Fruit fly (Drosophila melanogaster) whole organism, prepupa: ENCODE results near the gene Pss.

Source experiments
- Blimp-1 ChIP-seq: fragments of 200-800 bp; sonication (Bioruptor generic); optimal IDR thresholded peaks from 3 replicates; lab custom pipeline; 2017; ENCODE audit warnings: missing biosample characterization, missing genetic modification characterization, mild to moderate bottlenecking, moderate library complexity, missing genetic modification reagents
- CG10631 ChIP-seq: fragments of 200-800 bp; sonication (Bioruptor generic); optimal IDR thresholded peaks from 2 replicates; lab custom pipeline; 2016; ENCODE audit warnings: missing biosample characterization, missing genetic modification characterization
- CG11294 ChIP-seq: fragments of 200-800 bp; sonication (Bioruptor generic); IDR thresholded peaks from 2 replicates; pipeline ENCODE4 v1.3.6; 2022; ENCODE audit warnings: missing biosample characterization, missing genetic modification characterization
- CG11762 ChIP-seq: fragments of 200-800 bp; sonication (Bioruptor generic); optimal IDR thresholded peaks from 3 replicates; lab custom pipeline; 2016; ENCODE audit warnings: missing biosample characterization, missing genetic modification characterization; ENCODE audit not compliant: insufficient read depth
- CG11902 ChIP-seq: fragments of 200-800 bp; sonication (Bioruptor generic); optimal IDR thresholded peaks from 3 replicates; lab custom pipeline; 2016; ENCODE audit warnings: missing biosample characterization, missing genetic modification characterization
- CG1621 ChIP-seq: fragments of 200-800 bp; sonication (Bioruptor generic); optimal IDR thresholded peaks from 3 replicates; lab custom pipeline; 2018; ENCODE audit warnings: missing biosample characterization, mild to moderate bottlenecking, missing genetic modification characterization
- CG16779 ChIP-seq: fragments of 200-800 bp; sonication (Bioruptor generic); optimal IDR thresholded peaks from 3 replicates; lab custom pipeline; 2017; ENCODE audit warnings: missing biosample characterization, mild to moderate bottlenecking, missing genetic modification characterization
- CG31627 ChIP-seq: fragments of 200-800 bp; sonication (Bioruptor generic); optimal IDR thresholded peaks from 3 replicates; lab custom pipeline; 2016; ENCODE audit warnings: missing biosample characterization, missing genetic modification characterization
- CG34406 ChIP-seq: fragments of 200-800 bp; sonication (Bioruptor generic); optimal IDR thresholded peaks from 3 replicates; lab custom pipeline; 2016; ENCODE audit warnings: missing biosample characterization, missing genetic modification characterization
- CG3919 ChIP-seq: fragments of 200-800 bp; sonication (Bioruptor generic); optimal IDR thresholded peaks from 3 replicates; lab custom pipeline; 2016; ENCODE audit warnings: missing biosample characterization, missing genetic modification characterization
- CG4318 ChIP-seq: fragments of 200-800 bp; sonication (Bioruptor generic); optimal IDR thresholded peaks from 3 replicates; lab custom pipeline; 2017; ENCODE audit warnings: missing biosample characterization, mild to moderate bottlenecking, missing genetic modification characterization
- CG6276 ChIP-seq: fragments of 200-800 bp; sonication (Bioruptor generic); optimal IDR thresholded peaks from 2 replicates; lab custom pipeline; 2017; ENCODE audit warnings: missing biosample characterization, mild to moderate bottlenecking, missing genetic modification characterization
- CG6808 ChIP-seq: fragments of 200-800 bp; sonication (Bioruptor generic); optimal IDR thresholded peaks from 3 replicates; lab custom pipeline; 2017; ENCODE audit warnings: missing biosample characterization, missing genetic modification characterization, mild to moderate bottlenecking, moderate library complexity, missing genetic modification reagents
- CG6854 ChIP-seq: fragments of 200-800 bp; sonication (Bioruptor generic); optimal IDR thresholded peaks from 2 replicates; lab custom pipeline; 2017; ENCODE audit warnings: missing biosample characterization, mild to moderate bottlenecking, missing genetic modification characterization
- CG7368 ChIP-seq: fragments of 200-800 bp; sonication (Bioruptor generic); optimal IDR thresholded peaks from 3 replicates; lab custom pipeline; 2016; ENCODE audit warnings: missing biosample characterization, missing genetic modification characterization
- CG8319 ChIP-seq: fragments of 200-800 bp; sonication (Bioruptor generic); optimal IDR thresholded peaks from 3 replicates; lab custom pipeline; 2016; ENCODE audit warnings: missing biosample characterization, missing genetic modification characterization
- CG8632 ChIP-seq: fragments of 200-800 bp; sonication (Bioruptor generic); optimal IDR thresholded peaks from 3 replicates; lab custom pipeline; 2016; ENCODE audit warnings: missing biosample characterization, missing genetic modification characterization
- CG9139 ChIP-seq: fragments of 200-800 bp; sonication (Bioruptor generic); optimal IDR thresholded peaks from 3 replicates; lab custom pipeline; 2017; ENCODE audit warnings: missing biosample characterization, mild to moderate bottlenecking, missing genetic modification characterization
- Eip75B ChIP-seq: fragments of 200-800 bp; sonication (Bioruptor generic); optimal IDR thresholded peaks from 3 replicates; lab custom pipeline; 2016; ENCODE audit warnings: missing biosample characterization, missing genetic modification characterization
- Eip78C ChIP-seq: fragments of 200-800 bp; sonication (Bioruptor generic); peaks from one replicate; lab custom pipeline; 2016; ENCODE audit warnings: missing biosample characterization, missing genetic modification characterization
- Eip93F ChIP-seq: fragments of 200-800 bp; sonication (Bioruptor generic); optimal IDR thresholded peaks from 2 replicates; lab custom pipeline; 2016; ENCODE audit warnings: missing biosample characterization, mild to moderate bottlenecking, missing genetic modification characterization
- Ets21C ChIP-seq: fragments of 200-800 bp; sonication (Bioruptor generic); optimal IDR thresholded peaks from 3 replicates; lab custom pipeline; 2016; ENCODE audit warnings: missing biosample characterization, missing genetic modification characterization
- Ets96B ChIP-seq: fragments of 200-800 bp; optimal IDR thresholded peaks from 2 replicates; lab custom pipeline; 2019; ENCODE audit warnings: missing biosample characterization, mild to moderate bottlenecking, missing genetic modification characterization, moderate library complexity
- Gug ChIP-seq: fragments of 200-800 bp; sonication (Bioruptor generic); IDR thresholded peaks from 2 replicates; pipeline ENCODE4 v1.3.6; 2022; ENCODE audit warnings: missing biosample characterization, missing genetic modification characterization
- Hr38 ChIP-seq: sonication (Bioruptor generic); optimal IDR thresholded peaks from 2 replicates; lab custom pipeline; 2016; ENCODE audit warnings: missing biosample characterization, missing genetic modification characterization
- Hr39 ChIP-seq: fragments of 200-800 bp; sonication (Bioruptor generic); optimal IDR thresholded peaks from 2 replicates; lab custom pipeline; 2016; ENCODE audit warnings: missing biosample characterization, missing genetic modification characterization
- Hr4 ChIP-seq: fragments of 200-800 bp; sonication (Bioruptor generic); optimal IDR thresholded peaks from 3 replicates; lab custom pipeline; 2016; ENCODE audit warnings: missing biosample characterization, missing genetic modification characterization
- Lpt ChIP-seq: fragments of 200-800 bp; sonication (Bioruptor generic); optimal IDR thresholded peaks from 3 replicates; lab custom pipeline; 2016; ENCODE audit warnings: missing biosample characterization, missing genetic modification characterization
- OdsH ChIP-seq: fragments of 200-800 bp; sonication (Bioruptor generic); optimal IDR thresholded peaks from 3 replicates; lab custom pipeline; 2016; ENCODE audit warnings: missing biosample characterization, missing genetic modification characterization
- Smox ChIP-seq: fragments of 200-800 bp; sonication (Bioruptor generic); optimal IDR thresholded peaks from 3 replicates; lab custom pipeline; 2016; ENCODE audit warnings: missing biosample characterization, missing genetic modification characterization
- Sox102F ChIP-seq: fragments of 200-800 bp; sonication (Bioruptor generic); optimal IDR thresholded peaks from 2 replicates; lab custom pipeline; 2016; ENCODE audit warnings: missing biosample characterization, mild to moderate bottlenecking, missing genetic modification characterization
- Sox14 ChIP-seq: fragments of 200-800 bp; sonication (Bioruptor generic); optimal IDR thresholded peaks from 3 replicates; lab custom pipeline; 2016; ENCODE audit warnings: missing biosample characterization, missing genetic modification characterization
- achi ChIP-seq: fragments of 200-800 bp; sonication (Bioruptor generic); optimal IDR thresholded peaks from 3 replicates; lab custom pipeline; 2016; ENCODE audit warnings: missing biosample characterization, missing genetic modification characterization
- acj6 ChIP-seq: fragments of 200-800 bp; sonication (Bioruptor generic); optimal IDR thresholded peaks from 3 replicates; lab custom pipeline; 2016; ENCODE audit warnings: missing biosample characterization, missing genetic modification characterization
- cyc ChIP-seq: fragments of 200-800 bp; sonication (Bioruptor generic); optimal IDR thresholded peaks from 3 replicates; lab custom pipeline; 2016; ENCODE audit warnings: missing biosample characterization, missing genetic modification characterization
- dac ChIP-seq: fragments of 200-800 bp; sonication (Bioruptor generic); optimal IDR thresholded peaks from 2 replicates; lab custom pipeline; 2017; ENCODE audit warnings: missing biosample characterization, mild to moderate bottlenecking, missing genetic modification characterization
- dsx ChIP-seq: fragments of 200-800 bp; optimal IDR thresholded peaks from 3 replicates; lab custom pipeline; 2019; ENCODE audit warnings: missing biosample characterization, mild to moderate bottlenecking, missing genetic modification characterization, moderate library complexity; ENCODE audit not compliant: poor library complexity, severe bottlenecking
- eg ChIP-seq: fragments of 200-800 bp; sonication (Bioruptor generic); IDR thresholded peaks from 3 replicates; pipeline ENCODE4 v1.3.6; 2022; ENCODE audit warnings: missing biosample characterization, missing genetic modification characterization
- esn ChIP-seq: fragments of 200-800 bp; sonication (Bioruptor generic); optimal IDR thresholded peaks from 2 replicates; lab custom pipeline; 2016; ENCODE audit warnings: missing biosample characterization, mild to moderate bottlenecking, missing genetic modification characterization, moderate library complexity
- fd59A ChIP-seq: fragments of 200-800 bp; sonication (Bioruptor generic); optimal IDR thresholded peaks from 2 replicates; lab custom pipeline; 2017; ENCODE audit warnings: missing biosample characterization, mild to moderate bottlenecking, missing genetic modification characterization, missing genetic modification reagents
- fd85E ChIP-seq: fragments of 200-800 bp; sonication (Bioruptor generic); optimal IDR thresholded peaks from 3 replicates; lab custom pipeline; 2016; ENCODE audit warnings: missing biosample characterization, missing genetic modification characterization
- net ChIP-seq: fragments of 200-800 bp; sonication (Bioruptor generic); optimal IDR thresholded peaks from 3 replicates; lab custom pipeline; 2016; ENCODE audit warnings: missing biosample characterization, missing genetic modification characterization
- pdm3 ChIP-seq: fragments of 200-800 bp; sonication (Bioruptor generic); optimal IDR thresholded peaks from 3 replicates; lab custom pipeline; 2016; ENCODE audit warnings: missing biosample characterization, missing genetic modification characterization
- salr ChIP-seq, 2 experiments: fragments of 200-800 bp; sonication (Bioruptor generic); optimal IDR thresholded peaks; 3 replicates each; lab custom pipeline; 2016 to 2018; ENCODE audit warnings: missing biosample characterization in 2 of 2, missing genetic modification characterization in 2 of 2, mild to moderate bottlenecking in 1 of 2
- spab ChIP-seq: fragments of 200-800 bp; sonication (Bioruptor generic); optimal IDR thresholded peaks from 2 replicates; lab custom pipeline; 2017; ENCODE audit warnings: missing biosample characterization, mild to moderate bottlenecking, missing genetic modification characterization, missing genetic modification reagents
- svp ChIP-seq: fragments of 200-800 bp; sonication (Bioruptor generic); peaks from one replicate; lab custom pipeline; 2016; ENCODE audit warnings: missing biosample characterization, missing genetic modification characterization
- topi ChIP-seq: fragments of 200-800 bp; sonication (Bioruptor generic); optimal IDR thresholded peaks from 3 replicates; lab custom pipeline; 2016; ENCODE audit warnings: missing biosample characterization, missing genetic modification characterization
- vri ChIP-seq: fragments of 200-800 bp; sonication (Bioruptor generic); optimal IDR thresholded peaks from 3 replicates; lab custom pipeline; 2016; ENCODE audit warnings: missing biosample characterization, mild to moderate bottlenecking, missing genetic modification characterization

The Pss gene

DNA sequence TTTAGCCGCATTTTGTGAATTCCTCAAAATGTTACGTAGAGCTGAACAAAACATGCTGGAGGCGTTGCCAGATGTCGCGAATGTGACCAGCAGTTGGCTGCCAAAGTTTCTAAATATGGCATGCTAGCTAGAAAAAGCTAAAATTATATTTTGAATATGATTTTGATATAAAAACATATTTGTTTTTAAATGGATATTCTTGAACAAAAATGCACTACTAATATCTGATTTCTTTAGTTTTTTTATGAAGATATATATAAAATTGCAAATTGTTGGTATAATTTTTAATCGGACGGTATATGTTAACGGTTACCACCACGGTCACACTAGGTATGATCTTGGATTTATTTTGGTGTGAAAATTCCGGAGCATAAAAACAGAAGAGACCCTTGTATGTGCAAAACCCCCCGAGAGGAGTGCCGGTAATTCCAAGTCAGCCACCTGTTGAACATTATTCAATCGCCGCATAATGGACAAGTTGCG is 5.2 kb downstream of the Pss start, which contains the start of the genes mTerf3 and CG5104 (continued):
- TF ChIP-seq CG8319 (no peak), OdsH (GFP tag; lab: Kevin White, UChicago) (no peak), Lpt (GFP tag; lab: Kevin White, UChicago) (no peak), pdm3 (GFP tag; lab: Kevin White, UChicago) (peak; percentile 1), acj6 (GFP tag; lab: Kevin White, UChicago) (peak; percentile 20), CG11902 (GFP tag; lab: Kevin White, UChicago) (no peak), Eip93F (GFP tag; lab: Kevin White, UChicago) (peak; percentile 16), Smox (GFP tag; lab: Kevin White, UChicago) (peak; percentile 27), CG6808 (GFP tag; lab: Kevin White, UChicago) (no peak), dac (GFP tag; lab: Kevin White, UChicago) (no peak), fd85E (GFP tag; lab: Kevin White, UChicago) (no peak)

DNA sequence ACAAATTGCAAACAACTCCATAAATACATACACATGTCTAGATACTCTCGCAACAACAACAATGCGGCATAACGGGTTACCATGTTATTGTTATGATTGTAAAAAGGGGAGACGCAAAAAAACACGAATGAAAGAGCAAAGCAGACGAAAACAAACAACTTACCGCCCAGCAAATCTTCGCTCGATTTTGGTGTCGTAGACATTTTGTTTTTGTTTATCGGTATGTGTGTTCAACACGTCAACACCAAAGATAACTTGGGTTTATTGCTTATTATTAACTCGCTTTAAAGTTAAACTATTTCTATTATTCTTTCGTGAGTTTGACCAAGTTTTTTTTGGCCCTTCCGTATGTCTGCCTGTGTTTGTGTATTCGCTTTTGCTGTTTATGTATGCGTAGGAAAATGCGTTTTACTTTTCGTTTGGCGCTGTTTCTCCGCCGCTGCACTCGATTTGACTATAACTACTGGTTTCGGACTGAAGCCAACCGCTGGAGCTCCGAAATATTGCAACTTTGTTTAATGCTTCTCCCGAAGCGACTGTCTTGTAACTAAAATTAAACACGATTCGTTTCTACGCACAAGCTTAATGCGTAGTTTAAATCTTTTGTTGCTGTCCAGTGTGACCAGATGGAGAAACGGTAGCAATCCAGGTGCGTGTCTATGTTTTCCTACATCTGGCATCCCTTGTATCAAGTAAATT is 7.0 kb downstream of the Pss start, which contains the start of gene BNIP3:
Gene BNIP3 (minus strand): TSS at position 589 of the 699 bp plus-strand sequence.
- no peak for TF ChIP-seq CG4318 (GFP tag; lab: Kevin White, UChicago)
- TF ChIP-seq CG8632 (GFP tag; lab: Kevin White, UChicago), result no peak
- no peak for TF ChIP-seq pdm3 (GFP tag; lab: Kevin White, UChicago)
- TF ChIP-seq Eip93F (GFP tag; lab: Kevin White, UChicago), result peak; percentile 2
- peak; percentile 55 for TF ChIP-seq Eip78C
- TF ChIP-seq spab (GFP tag; lab: Kevin White, UChicago), result no peak
- no peak for TF ChIP-seq CG9139 (GFP tag; lab: Kevin White, UChicago)
- TF ChIP-seq fd59A (GFP tag; lab: Kevin White, UChicago), result no peak
- no peak for TF ChIP-seq Hr38 (GFP tag; lab: Kevin White, UChicago)
- peak; percentile 45 for TF ChIP-seq svp (GFP tag; lab: Kevin White, UChicago)
- peak; percentile 65 for TF ChIP-seq Sox14 (GFP tag; lab: Kevin White, UChicago)
- no peak for TF ChIP-seq CG34406 (GFP tag; lab: Kevin White, UChicago)
- TF ChIP-seq fd85E (GFP tag; lab: Kevin White, UChicago), result no peak
- no peak for TF ChIP-seq CG11294 (GFP tag; lab: Robert Waterston, UW)
- TF ChIP-seq CG1621 (tag; lab: Kevin White, UChicago), result no peak
- TF ChIP-seq cyc, result no peak
- no peak for TF ChIP-seq Sox102F
- no peak for TF ChIP-seq Ets21C
- peak; percentile 35 for TF ChIP-seq vri (GFP tag; lab: Kevin White, UChicago)
- TF ChIP-seq topi (GFP tag; lab: Kevin White, UChicago), result no peak
- no peak for TF ChIP-seq CG31627 (GFP tag; lab: Kevin White, UChicago)
- no peak for TF ChIP-seq Lpt (GFP tag; lab: Kevin White, UChicago)
- TF ChIP-seq CG10631 (GFP tag; lab: Kevin White, UChicago), result no peak
- TF ChIP-seq CG7368 (GFP tag; lab: Kevin White, UChicago), result no peak
- no peak for TF ChIP-seq CG16779 (tag; lab: Kevin White, UChicago)
- TF ChIP-seq dsx (GFP tag; lab: Kevin White, UChicago), result peak; percentile 86
- no peak for TF ChIP-seq Hr4
- no peak for TF ChIP-seq Smox (GFP tag; lab: Kevin White, UChicago)
- TF ChIP-seq OdsH (GFP tag; lab: Kevin White, UChicago), result no peak
- no peak for TF ChIP-seq CG6276 (GFP tag; lab: Kevin White, UChicago)
- no peak for TF ChIP-seq CG3919 (GFP tag; lab: Kevin White, UChicago)
- no peak for TF ChIP-seq Ets96B
- TF ChIP-seq achi (GFP tag; lab: Kevin White, UChicago), result no peak
- no peak for TF ChIP-seq CG6808 (GFP tag; lab: Kevin White, UChicago)
- TF ChIP-seq Hr39 (GFP tag; lab: Kevin White, UChicago), result no peak
- TF ChIP-seq eg (GFP tag; lab: Robert Waterston, UW), result no peak
- TF ChIP-seq net, result no peak
- no peak for TF ChIP-seq Eip75B (GFP tag; lab: Kevin White, UChicago)
- no peak for TF ChIP-seq Blimp-1 (GFP tag; lab: Kevin White, UChicago)
- TF ChIP-seq CG6854, result no peak
- no peak for TF ChIP-seq salr (GFP tag; optimal IDR thresholded peaks at IDR 0.05; lab: Kevin White, UChicago)
- TF ChIP-seq Gug (GFP tag; lab: Robert Waterston, UW), result no peak
- no peak for TF ChIP-seq CG11762 (GFP tag; lab: Kevin White, UChicago)
- no peak for TF ChIP-seq esn
